Worm (Caenorhabditis elegans) whole organism, L2 larva: Measurements from ENCODE around the gene lin-45.

Experiments used
- C34F6.9 ChIP-seq: fragments of 150-350 bp; optimal IDR thresholded peaks from 2 replicates; lab custom pipeline; 2014; ENCODE audit warnings: missing biosample characterization, missing genetic modification characterization
- F13H6.1 ChIP-seq: sonication (generic microtip); optimal IDR thresholded peaks from 2 replicates; lab custom pipeline; 2016; ENCODE audit warnings: missing genetic modification characterization, missing compliant biosample characterization
- R02D3.7 ChIP-seq: fragments of 150-350 bp; optimal IDR thresholded peaks from 2 replicates; lab custom pipeline; 2014; ENCODE audit warnings: missing biosample characterization, missing genetic modification characterization
- Y55F3AM.14 ChIP-seq: fragments of 200-800 bp; sonication (Bioruptor generic); optimal IDR thresholded peaks from 2 replicates; lab custom pipeline; 2018; ENCODE audit warnings: mild to moderate bottlenecking, missing genetic modification characterization, missing compliant biosample characterization
- ZK546.5 ChIP-seq: sonication (generic microtip); optimal IDR thresholded peaks from 2 replicates; lab custom pipeline; 2017; ENCODE audit warnings: missing biosample characterization, missing genetic modification characterization
- alr-1 ChIP-seq: fragments of 150-350 bp; optimal IDR thresholded peaks from 2 replicates; lab custom pipeline; 2014; ENCODE audit warnings: missing biosample characterization, missing genetic modification characterization
- aly-2 ChIP-seq: fragments of 150-350 bp; optimal IDR thresholded peaks from 2 replicates; lab custom pipeline; 2014; ENCODE audit warnings: missing biosample characterization, missing genetic modification characterization
- ama-1 ChIP-seq: fragments of 150-350 bp; optimal IDR thresholded peaks from 2 replicates; lab custom pipeline; 2018; ENCODE audit warnings: inconsistent platforms
- blmp-1 ChIP-seq: sonication (generic microtip); optimal IDR thresholded peaks from 2 replicates; lab custom pipeline; 2017; ENCODE audit warnings: missing genetic modification characterization, mild to moderate bottlenecking, missing compliant biosample characterization, antibody characterized with exemption, moderate library complexity; ENCODE audit not compliant: insufficient read depth
- ceh-82 ChIP-seq: fragments of 150-350 bp; optimal IDR thresholded peaks from 2 replicates; lab custom pipeline; 2014; ENCODE audit warnings: missing biosample characterization, missing genetic modification characterization
- crh-2 ChIP-seq: sonication (generic microtip); optimal IDR thresholded peaks from 2 replicates; lab custom pipeline; 2017; ENCODE audit warnings: missing biosample characterization, missing genetic modification characterization
- dmd-4 ChIP-seq: sonication (generic microtip); optimal IDR thresholded peaks from 2 replicates; lab custom pipeline; 2017; ENCODE audit warnings: missing biosample characterization, missing genetic modification characterization
- elt-3 ChIP-seq: sonication (generic microtip); optimal IDR thresholded peaks from 2 replicates; lab custom pipeline; 2017; ENCODE audit warnings: missing biosample characterization, missing genetic modification characterization
- fos-1 ChIP-seq: fragments of 150-350 bp; optimal IDR thresholded peaks from 2 replicates; lab custom pipeline; 2014; ENCODE audit warnings: missing biosample characterization, missing genetic modification characterization
- gmeb-1 ChIP-seq: fragments of 150-350 bp; optimal IDR thresholded peaks from 2 replicates; lab custom pipeline; 2014; ENCODE audit warnings: missing biosample characterization, missing genetic modification characterization
- lin-13 ChIP-seq: fragments of 150-350 bp; optimal IDR thresholded peaks from 2 replicates; lab custom pipeline; 2014; ENCODE audit warnings: missing biosample characterization, missing genetic modification reagents, missing genetic modification characterization
- lin-39 ChIP-seq: fragments of 150-350 bp; optimal IDR thresholded peaks from 2 replicates; lab custom pipeline; 2014; ENCODE audit warnings: missing biosample characterization, missing genetic modification reagents, missing genetic modification characterization
- lsy-2 ChIP-seq, 2 experiments: fragments of 150-350 bp in 1 of 2; sonication (generic microtip) in 1 of 2; optimal IDR thresholded peaks; 2 replicates each; lab custom pipeline; 2014 to 2017; ENCODE audit warnings: missing biosample characterization in 2 of 2, missing genetic modification characterization in 2 of 2
- mab-5 ChIP-seq: fragments of 150-350 bp; optimal IDR thresholded peaks from 2 replicates; lab custom pipeline; 2014; ENCODE audit warnings: missing biosample characterization, missing genetic modification characterization
- mbf-1 ChIP-seq: sonication (generic microtip); optimal IDR thresholded peaks from 2 replicates; lab custom pipeline; 2017; ENCODE audit warnings: missing biosample characterization, missing genetic modification characterization
- mdl-1 ChIP-seq, 2 experiments: fragments of 150-350 bp in 1 of 2; sonication (generic microtip) in 1 of 2; optimal IDR thresholded peaks; 2 replicates each; lab custom pipeline; 2017; ENCODE audit warnings: missing biosample characterization in 2 of 2, missing genetic modification characterization in 2 of 2
- nhr-10 ChIP-seq: sonication (generic microtip); optimal IDR thresholded peaks from 2 replicates; lab custom pipeline; 2017; ENCODE audit warnings: missing biosample characterization, missing genetic modification characterization
- nhr-11 ChIP-seq: fragments of 150-350 bp; optimal IDR thresholded peaks from 2 replicates; lab custom pipeline; 2014; ENCODE audit warnings: missing biosample characterization, missing genetic modification characterization
- nhr-12 ChIP-seq: fragments of 150-350 bp; optimal IDR thresholded peaks from 2 replicates; lab custom pipeline; 2014; ENCODE audit warnings: missing biosample characterization, missing genetic modification characterization
- nhr-129 ChIP-seq: fragments of 150-350 bp; optimal IDR thresholded peaks from 2 replicates; lab custom pipeline; 2014; ENCODE audit warnings: missing biosample characterization, missing genetic modification characterization
- nhr-21 ChIP-seq: fragments of 150-350 bp; optimal IDR thresholded peaks from 2 replicates; lab custom pipeline; 2014; ENCODE audit warnings: missing biosample characterization, missing genetic modification characterization
- nhr-23 ChIP-seq: fragments of 150-350 bp; optimal IDR thresholded peaks from 2 replicates; lab custom pipeline; 2014; ENCODE audit warnings: missing biosample characterization, missing genetic modification reagents, missing genetic modification characterization
- nhr-237 ChIP-seq: fragments of 150-350 bp; optimal IDR thresholded peaks from 2 replicates; lab custom pipeline; 2014; ENCODE audit warnings: missing biosample characterization, missing genetic modification characterization
- nhr-25 ChIP-seq: fragments of 150-350 bp; sonication (generic microtip); optimal IDR thresholded peaks from 3 replicates; lab custom pipeline; 2014; ENCODE audit warnings: missing biosample characterization, missing genetic modification characterization
- nhr-6 ChIP-seq: fragments of 150-350 bp; optimal IDR thresholded peaks from 2 replicates; lab custom pipeline; 2014; ENCODE audit warnings: missing biosample characterization, missing genetic modification characterization
- nhr-77 ChIP-seq: fragments of 150-350 bp; optimal IDR thresholded peaks from 2 replicates; lab custom pipeline; 2014; ENCODE audit warnings: missing biosample characterization, missing genetic modification characterization
- peb-1 ChIP-seq: fragments of 150-350 bp; optimal IDR thresholded peaks from 2 replicates; lab custom pipeline; 2014; ENCODE audit warnings: missing biosample characterization, missing genetic modification characterization
- sem-4 ChIP-seq: fragments of 150-350 bp; optimal IDR thresholded peaks from 2 replicates; lab custom pipeline; 2014; ENCODE audit warnings: missing biosample characterization, missing genetic modification reagents, missing genetic modification characterization
- sma-3 ChIP-seq: sonication (generic microtip); optimal IDR thresholded peaks from 2 replicates; lab custom pipeline; 2016; ENCODE audit warnings: missing genetic modification reagents, missing genetic modification characterization, missing compliant biosample characterization
- sma-9 ChIP-seq, 2 experiments: fragments of 150-350 bp in 1 of 2; sonication (generic microtip) in 1 of 2; optimal IDR thresholded peaks; 2 replicates each; lab custom pipeline; 2014 to 2016; ENCODE audit warnings: missing genetic modification characterization in 2 of 2, mild to moderate bottlenecking in 1 of 2, missing biosample characterization in 1 of 2, missing compliant biosample characterization in 1 of 2, missing genetic modification reagents in 1 of 2, moderate library complexity in 1 of 2
- snpc-4 ChIP-seq: fragments of 150-350 bp; optimal IDR thresholded peaks from 2 replicates; lab custom pipeline; 2014; ENCODE audit warnings: missing biosample characterization, missing genetic modification characterization
- unc-39 ChIP-seq: fragments of 150-350 bp; optimal IDR thresholded peaks from 2 replicates; lab custom pipeline; 2014; ENCODE audit warnings: missing biosample characterization, missing genetic modification characterization
- unc-55 ChIP-seq: fragments of 150-350 bp; sonication (generic microtip); optimal IDR thresholded peaks from 3 replicates; lab custom pipeline; 2014; ENCODE audit warnings: missing biosample characterization, missing genetic modification reagents, missing genetic modification characterization
- zag-1 ChIP-seq: fragments of 150-350 bp; optimal IDR thresholded peaks from 2 replicates; lab custom pipeline; 2014; ENCODE audit warnings: missing biosample characterization, missing genetic modification characterization
- ztf-1 ChIP-seq: fragments of 200-800 bp; sonication (Bioruptor generic); conservative IDR thresholded peaks from 2 replicates; pipeline ENCODE4 v1.3.6; 2022; ENCODE audit warnings: missing genetic modification characterization, missing compliant biosample characterization
- ztf-4 ChIP-seq: fragments of 150-350 bp; optimal IDR thresholded peaks from 2 replicates; lab custom pipeline; 2014; ENCODE audit warnings: missing biosample characterization, missing genetic modification characterization

Gene lin-45

ce11 chrIV:6756374-6756773 is 8.0 kb upstream of the lin-45 start (continued):
- TF ChIP-seq ztf-1, result no peak
- TF ChIP-seq nhr-11 (tag; lab: Kevin White, UChicago), result no peak
- TF ChIP-seq lin-39 (tag; lab: Kevin White, UChicago), result no peak
- TF ChIP-seq elt-3, result no peak
- no peak for TF ChIP-seq nhr-12
- TF ChIP-seq mbf-1 (tag; lab: Kevin White, UChicago), result no peak
- TF ChIP-seq lin-13 (GFP tag; lab: Kevin White, UChicago), result peak; percentile 89

ce11 chrIV:6751213-6751612 is 2.8 kb upstream of the lin-45 start:
- peak; percentile 41 for TF ChIP-seq C34F6.9 (tag; lab: Kevin White, UChicago)
- TF ChIP-seq F13H6.1, result peak; percentile 74
- TF ChIP-seq Y55F3AM.14 (GFP tag; lab: Kevin White, UChicago), result no peak
- no peak for TF ChIP-seq snpc-4
- TF ChIP-seq nhr-6 (tag; lab: Kevin White, UChicago), result peak; percentile 57
- TF ChIP-seq sma-9 (GFP tag; optimal IDR thresholded peaks at IDR 0.05; lab: Kevin White, UChicago), result peak; percentile 81
- no peak for TF ChIP-seq sma-9 (tag; optimal IDR thresholded peaks at IDR 0.05; lab: Kevin White, UChicago)
- no peak for TF ChIP-seq blmp-1
- peak; percentile 68 for TF ChIP-seq ztf-4 (tag; lab: Kevin White, UChicago)
- no peak for TF ChIP-seq peb-1
- peak in 1 of 2 experiments; percentile 63 for TF ChIP-seq lsy-2 (tag; optimal IDR thresholded peaks at IDR 0.05; lab: Kevin White, UChicago)
- no peak for TF ChIP-seq R02D3.7 (tag; lab: Kevin White, UChicago)
- TF ChIP-seq sma-3 (GFP tag; lab: Kevin White, UChicago), result no peak
- no peak for TF ChIP-seq nhr-10
- no peak for TF ChIP-seq aly-2 (tag; lab: Kevin White, UChicago)
- peak; percentile 57 for TF ChIP-seq sem-4 (tag; lab: Kevin White, UChicago)
- TF ChIP-seq mab-5 (tag; lab: Kevin White, UChicago), result peak; percentile 66
- TF ChIP-seq ztf-1, result no peak
- no peak for TF ChIP-seq fos-1 (tag; lab: Kevin White, UChicago)
- peak; percentile 25 for TF ChIP-seq crh-2 (tag; lab: Kevin White, UChicago)
- TF ChIP-seq unc-55 (GFP tag; lab: Kevin White, UChicago), result no peak
- TF ChIP-seq gmeb-1 (tag; lab: Kevin White, UChicago), result no peak
- no peak for TF ChIP-seq lin-39 (tag; lab: Kevin White, UChicago)
- peak; percentile 74 for TF ChIP-seq nhr-129 (tag; lab: Kevin White, UChicago)
- no peak for TF ChIP-seq zag-1 (tag; lab: Kevin White, UChicago)

ce11 chrIV:6750117-6750516 is 1.7 kb upstream of the lin-45 start:
- TF ChIP-seq C34F6.9 (tag; lab: Kevin White, UChicago), result peak; percentile 19
- TF ChIP-seq gmeb-1 (tag; lab: Kevin White, UChicago), result no peak
- no peak for TF ChIP-seq unc-39 (tag; lab: Kevin White, UChicago)
- TF ChIP-seq alr-1, result no peak
- no peak for TF ChIP-seq elt-3
- no peak for TF ChIP-seq nhr-11 (tag; lab: Kevin White, UChicago)
- no peak for TF ChIP-seq mbf-1 (tag; lab: Kevin White, UChicago)
- no peak for TF ChIP-seq nhr-129 (tag; lab: Kevin White, UChicago)
- TF ChIP-seq F13H6.1, result peak; percentile 37
- peak in 1 of 2 experiments; percentile 18 for TF ChIP-seq lsy-2 (tag; optimal IDR thresholded peaks at IDR 0.05; lab: Kevin White, UChicago)
- no peak for TF ChIP-seq fos-1 (tag; lab: Kevin White, UChicago)
- TF ChIP-seq sma-9 (GFP tag; optimal IDR thresholded peaks at IDR 0.05; lab: Kevin White, UChicago), result peak; percentile 76
- no peak for TF ChIP-seq sma-9 (tag; optimal IDR thresholded peaks at IDR 0.05; lab: Kevin White, UChicago)

ce11 chrIV:6747652-6748051 is 720 bp downstream of the lin-45 start:
- no peak for TF ChIP-seq mbf-1 (tag; lab: Kevin White, UChicago)
- peak; percentile 17 for TF ChIP-seq crh-2 (tag; lab: Kevin White, UChicago)
- TF ChIP-seq sma-9 (GFP tag; optimal IDR thresholded peaks at IDR 0.05; lab: Kevin White, UChicago), result peak; percentile 61
- TF ChIP-seq sma-9 (tag; optimal IDR thresholded peaks at IDR 0.05; lab: Kevin White, UChicago), result no peak
- no peak for TF ChIP-seq mab-5 (tag; lab: Kevin White, UChicago)
- TF ChIP-seq ama-1 (lab: Kevin White, UChicago), result no peak
- no peak for TF ChIP-seq peb-1
- TF ChIP-seq sma-3 (GFP tag; lab: Kevin White, UChicago), result peak; percentile 32
- TF ChIP-seq nhr-129 (tag; lab: Kevin White, UChicago), result peak; percentile 22
- TF ChIP-seq dmd-4 (tag; lab: Kevin White, UChicago), result no peak
- TF ChIP-seq nhr-12, result no peak
- no peak for TF ChIP-seq ceh-82 (tag; lab: Kevin White, UChicago)
- no peak for TF ChIP-seq lin-13 (GFP tag; lab: Kevin White, UChicago)
- no peak for TF ChIP-seq nhr-21
- TF ChIP-seq mdl-1 (tag; optimal IDR thresholded peaks at IDR 0.05; lab: Kevin White, UChicago), result no peak
- TF ChIP-seq nhr-77, result no peak
- TF ChIP-seq elt-3, result no peak
- peak; percentile 1 for TF ChIP-seq fos-1 (tag; lab: Kevin White, UChicago)
- TF ChIP-seq nhr-25 (tag; lab: Kevin White, UChicago), result no peak
- no peak for TF ChIP-seq nhr-237 (tag; lab: Kevin White, UChicago)
- no peak for TF ChIP-seq nhr-23
- no peak for TF ChIP-seq sem-4 (tag; lab: Kevin White, UChicago)
- no peak for TF ChIP-seq alr-1
- TF ChIP-seq nhr-10, result no peak
- no peak for TF ChIP-seq ztf-4 (tag; lab: Kevin White, UChicago)
- no peak for TF ChIP-seq ZK546.5 (tag; lab: Kevin White, UChicago)
- TF ChIP-seq C34F6.9 (tag; lab: Kevin White, UChicago), result peak; percentile 28
- TF ChIP-seq lsy-2 (tag; optimal IDR thresholded peaks at IDR 0.05; lab: Kevin White, UChicago), result peak in 1 of 2 experiments; percentile 45
- TF ChIP-seq aly-2 (tag; lab: Kevin White, UChicago), result no peak
- TF ChIP-seq gmeb-1 (tag; lab: Kevin White, UChicago), result peak; percentile 25
- no peak for TF ChIP-seq Y55F3AM.14 (GFP tag; lab: Kevin White, UChicago)
- peak; percentile 48 for TF ChIP-seq unc-55 (GFP tag; lab: Kevin White, UChicago)
- TF ChIP-seq, all 48 proteins: peak for 9
